Fruit fly (Drosophila melanogaster): ENCODE data around the gene CG14689.

dm6 chr3R:10672680-10673079, 38.4 kb downstream of the CG14689 start:
- TF ChIP-seq usp (GFP tag; optimal IDR thresholded peaks at IDR 0.05) (no peak), psq (optimal IDR thresholded peaks at IDR 0.05) (no peak), EcR (GFP tag; optimal IDR thresholded peaks at IDR 0.05) (no peak), CG8478 (optimal IDR thresholded peaks at IDR 0.05) (no peak)

Measured in whole organism.